Fruit fly (Drosophila melanogaster): Measurements from ENCODE around the gene squ.
A peak's percentile ranks its signal among the peaks of the same experiment; 100 is the strongest.

Gene squ

DNA sequence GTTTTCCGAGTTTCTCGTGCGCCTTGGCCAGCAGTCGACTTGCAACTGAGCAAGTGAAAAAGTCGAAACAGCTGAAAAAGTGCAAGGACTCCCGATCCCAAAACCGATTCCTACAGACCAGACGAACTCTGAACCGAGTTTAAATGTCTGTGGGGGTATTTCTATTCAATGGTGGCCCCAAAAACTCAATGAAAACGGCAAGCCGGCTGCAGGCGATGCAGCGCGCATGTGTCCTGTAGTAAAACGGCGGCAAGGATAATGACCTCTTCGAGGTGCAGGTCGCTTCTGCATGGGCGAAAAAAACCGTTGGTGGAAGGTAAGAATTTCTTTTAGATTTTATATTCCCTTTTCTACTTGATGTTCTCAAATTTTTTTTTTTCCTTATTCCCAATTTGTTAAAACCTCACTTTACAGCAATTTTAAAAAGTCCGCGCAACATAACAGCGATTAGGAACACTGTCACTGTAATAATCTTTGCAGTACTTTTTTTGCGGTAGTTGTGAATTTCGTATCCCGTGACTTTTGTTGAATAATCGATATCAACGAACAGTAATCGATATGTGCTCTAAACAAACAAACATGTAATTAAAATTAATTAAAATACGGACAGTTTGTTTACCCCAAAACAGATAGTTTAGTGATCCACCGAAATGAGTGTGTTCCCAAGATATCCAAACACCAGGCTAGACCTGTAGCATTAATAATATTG is 3.0 kb upstream of the squ start, which contains the start of the genes Trpgamma and her (continued):
- TF ChIP-seq chinmo (GFP tag; IDR thresholded peaks at IDR 0.05; ENCODE audit: partially characterized antibody) (peak; percentile 61; the same call in 2 of the 4 replicates), BtbVII (GFP tag; optimal IDR thresholded peaks at IDR 0.05) (no peak), D19B (GFP tag; optimal IDR thresholded peaks at IDR 0.05) (no peak), Rfx (GFP tag; IDR thresholded peaks at IDR 0.05) (no peak), ac (GFP tag; optimal IDR thresholded peaks at IDR 0.05) (no peak), twi (tag; optimal IDR thresholded peaks at IDR 0.05) (no peak), gt (GFP tag; IDR thresholded peaks at IDR 0.05) (no peak), Dfd (GFP tag; optimal IDR thresholded peaks at IDR 0.05) (no peak), hkb (optimal IDR thresholded peaks at IDR 0.05) (no peak), hkb (GFP tag; IDR thresholded peaks at IDR 0.05) (no peak), CG6272 (GFP tag; IDR thresholded peaks at IDR 0.05) (no peak), Sin3A (optimal IDR thresholded peaks at IDR 0.05) (no peak), pros (GFP tag; optimal IDR thresholded peaks at IDR 0.05) (no peak), Drgx (GFP tag; IDR thresholded peaks at IDR 0.05) (no peak), Dbx (GFP tag; IDR thresholded peaks at IDR 0.05) (no peak), MTF-1 (GFP tag; optimal IDR thresholded peaks at IDR 0.05; ENCODE audit: borderline replicate concordance) (no peak), CkIIα-i1 (GFP tag; IDR thresholded peaks at IDR 0.05) (no peak), CG14710 (tag; optimal IDR thresholded peaks at IDR 0.05) (peak; percentile 73), CG2712 (tag; optimal IDR thresholded peaks at IDR 0.05) (peak; percentile 22), Gug (GFP tag; IDR thresholded peaks at IDR 0.05) (no peak), Med (GFP tag) (peak; percentile 91), Chrac-16 (GFP tag; optimal IDR thresholded peaks at IDR 0.05) (no peak), Poxn (GFP tag; IDR thresholded peaks at IDR 0.05) (no peak), CG8765 (GFP tag; IDR thresholded peaks at IDR 0.05) (no peak), CG15479 (GFP tag; optimal IDR thresholded peaks at IDR 0.05) (no peak), gem (tag; optimal IDR thresholded peaks at IDR 0.05) (no peak), CG7556 (GFP tag; optimal IDR thresholded peaks at IDR 0.05) (no peak), odd (GFP tag; optimal IDR thresholded peaks at IDR 0.05) (no peak), unpg (GFP tag; optimal IDR thresholded peaks at IDR 0.05) (peak; percentile 21), zf30C (GFP tag; optimal IDR thresholded peaks at IDR 0.05) (no peak), CG11696 (GFP tag; IDR thresholded peaks at IDR 0.05) (no peak), wor (GFP tag; IDR thresholded peaks at IDR 0.05) (no peak), CG33557 (GFP tag; optimal IDR thresholded peaks at IDR 0.05) (no peak), CG16779 (GFP tag; IDR thresholded peaks at IDR 0.05) (no peak), CG33213 (GFP tag; optimal IDR thresholded peaks at IDR 0.05) (peak; percentile 43), grn (GFP tag; optimal IDR thresholded peaks at IDR 0.05) (no peak), Dip3 (GFP tag; optimal IDR thresholded peaks at IDR 0.05) (no peak), Eip74EF (GFP tag; optimal IDR thresholded peaks at IDR 0.05) (no peak), abd-A (tag; optimal IDR thresholded peaks at IDR 0.05) (peak; percentile 60), Elba2 (GFP tag; optimal IDR thresholded peaks at IDR 0.05) (peak; percentile 8), chif (GFP tag; optimal IDR thresholded peaks at IDR 0.05) (no peak), esg (GFP tag; conservative IDR thresholded peaks at IDR 0.05) (no peak), Bgb (GFP tag; IDR thresholded peaks at IDR 0.05; ENCODE audit: partially characterized antibody) (peak; percentile 93), Awh (GFP tag; IDR thresholded peaks at IDR 0.05) (no peak), sima (GFP tag; optimal IDR thresholded peaks at IDR 0.05) (no peak), sisA (GFP tag; IDR thresholded peaks at IDR 0.05) (no peak), Nf-YA (GFP tag; IDR thresholded peaks at IDR 0.05) (no peak), grau (tag; optimal IDR thresholded peaks at IDR 0.05) (no peak), caup (GFP tag; optimal IDR thresholded peaks at IDR 0.05; ENCODE audit: severe bottlenecking) (peak; percentile 18), chm (GFP tag; IDR thresholded peaks at IDR 0.05) (no peak), stc (GFP tag; IDR thresholded peaks at IDR 0.05) (no peak)

All from whole organism, embryonic.